Worm (Caenorhabditis elegans) whole organism, L2 larva: ENCODE results near the gene plx-1.

Experiments used
- ceh-16 ChIP-seq: fragments of 150-350 bp; optimal IDR thresholded peaks from 2 replicates; lab custom pipeline; 2014; ENCODE audit warnings: missing biosample characterization, missing genetic modification characterization
- ceh-82 ChIP-seq: fragments of 150-350 bp; optimal IDR thresholded peaks from 2 replicates; lab custom pipeline; 2014; ENCODE audit warnings: missing biosample characterization, missing genetic modification characterization
- egl-27 ChIP-seq: sonication (generic microtip); optimal IDR thresholded peaks from 3 replicates; lab custom pipeline; 2017; ENCODE audit warnings: missing biosample characterization, missing genetic modification reagents, missing genetic modification characterization
- lin-39 ChIP-seq: fragments of 150-350 bp; optimal IDR thresholded peaks from 2 replicates; lab custom pipeline; 2014; ENCODE audit warnings: missing biosample characterization, missing genetic modification reagents, missing genetic modification characterization
- nhr-12 ChIP-seq: fragments of 150-350 bp; optimal IDR thresholded peaks from 2 replicates; lab custom pipeline; 2014; ENCODE audit warnings: missing biosample characterization, missing genetic modification characterization
- nhr-129 ChIP-seq: fragments of 150-350 bp; optimal IDR thresholded peaks from 2 replicates; lab custom pipeline; 2014; ENCODE audit warnings: missing biosample characterization, missing genetic modification characterization
- unc-39 ChIP-seq: fragments of 150-350 bp; optimal IDR thresholded peaks from 2 replicates; lab custom pipeline; 2014; ENCODE audit warnings: missing biosample characterization, missing genetic modification characterization
- zag-1 ChIP-seq: fragments of 150-350 bp; optimal IDR thresholded peaks from 2 replicates; lab custom pipeline; 2014; ENCODE audit warnings: missing biosample characterization, missing genetic modification characterization
- ztf-11 ChIP-seq: sonication (generic microtip); optimal IDR thresholded peaks from 2 replicates; lab custom pipeline; 2017; ENCODE audit warnings: missing biosample characterization, missing genetic modification characterization

DNA sequence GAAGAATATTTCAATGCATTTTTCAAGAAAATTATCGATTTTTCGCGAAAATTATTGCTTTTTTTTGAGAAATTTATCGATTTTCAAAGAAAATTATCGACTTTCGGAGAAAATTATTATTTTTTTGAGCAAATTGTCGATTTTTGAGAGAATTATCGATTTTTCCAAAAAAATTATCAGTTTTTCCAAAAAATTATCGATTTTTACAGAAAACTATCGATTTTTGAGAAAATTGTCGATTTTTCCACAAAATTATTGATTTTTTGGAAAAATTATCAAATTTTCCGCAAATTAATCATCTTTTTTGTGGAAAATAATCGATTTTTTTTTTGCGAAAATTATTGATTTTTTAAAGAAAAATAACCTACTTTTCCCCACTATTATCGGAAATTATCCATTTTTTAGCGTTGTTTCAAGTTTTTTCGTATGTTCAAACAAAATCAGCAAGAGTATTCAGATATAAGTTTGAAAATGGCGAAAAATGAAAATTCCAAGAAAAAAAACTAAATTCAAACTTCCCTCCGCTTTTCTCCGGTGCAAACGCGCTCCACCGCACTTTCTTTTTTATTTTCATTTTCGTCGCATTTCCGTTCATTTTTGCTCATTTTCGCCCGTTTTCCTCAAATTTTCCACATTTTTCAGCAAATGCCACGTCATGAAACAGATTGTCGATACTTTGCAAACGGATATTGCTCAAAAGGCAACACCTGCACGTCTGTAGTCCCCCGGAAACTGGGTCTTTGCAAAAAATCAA, 32.5 kb downstream of the plx-1 start, which contains the start of gene lep-2:
- TF ChIP-seq zag-1 (no peak), nhr-129 (tag; lab: Kevin White, UChicago) (peak; percentile 18), egl-27 (tag; lab: Kevin White, UChicago) (no peak), nhr-12 (tag; lab: Kevin White, UChicago) (no peak), unc-39 (tag; lab: Kevin White, UChicago) (no peak), ceh-82 (tag; lab: Kevin White, UChicago) (no peak), ceh-16 (no peak), ztf-11 (tag; lab: Kevin White, UChicago) (no peak), lin-39 (tag; lab: Kevin White, UChicago) (no peak)
